Worm (Caenorhabditis elegans): ENCODE data around the gene mrpl-46.

ce11 chrIV:804802-805201, 4.2 kb downstream of the mrpl-46 start, which contains the start of gene Y55F3BL.4:
- TF ChIP-seq Y67H2A.10 (GFP tag; conservative IDR thresholded peaks at IDR 0.05), result no peak
- TF ChIP-seq hrde-1 (tag; optimal IDR thresholded peaks at IDR 0.05; ENCODE audit: borderline replicate concordance), result no peak
- TF ChIP-seq C06A6.2 (GFP tag; conservative IDR thresholded peaks at IDR 0.05), result no peak
- TF ChIP-seq somi-1 (GFP tag; optimal IDR thresholded peaks at IDR 0.05), result no peak
- TF ChIP-seq B0019.2 (GFP tag; conservative IDR thresholded peaks at IDR 0.05), result no peak
- no peak for TF ChIP-seq nfya-1 (tag; optimal IDR thresholded peaks at IDR 0.05; ENCODE audit: borderline replicate concordance, insufficient read depth)
- TF ChIP-seq snpc-4 (GFP tag; optimal IDR thresholded peaks at IDR 0.05), result no peak
- no peak for TF ChIP-seq snpc-4 (tag; optimal IDR thresholded peaks at IDR 0.05)
- TF ChIP-seq attf-5 (GFP tag; optimal IDR thresholded peaks at IDR 0.05), result no peak
- no peak for TF ChIP-seq zfh-2 (GFP tag; conservative IDR thresholded peaks at IDR 0.05)
- no peak for TF ChIP-seq rec-8 (tag; optimal IDR thresholded peaks at IDR 0.05)
- TF ChIP-seq gei-17 (GFP tag; optimal IDR thresholded peaks at IDR 0.05), result no peak

All from whole organism, young adult.